Worm (Caenorhabditis elegans) whole organism, mixed stage, embryonic: Measurements from ENCODE around the gene sago-1.

ENCODE experiments used
- M03D4.4 ChIP-seq: sonication (generic microtip); optimal IDR thresholded peaks from 2 replicates; lab custom pipeline; 2017; ENCODE audit warnings: mild to moderate bottlenecking, missing genetic modification characterization, missing compliant biosample characterization
- bed-3 ChIP-seq: fragments of 200-800 bp; sonication (Bioruptor generic); optimal IDR thresholded peaks from 3 replicates; lab custom pipeline; 2018; ENCODE audit warnings: mild to moderate bottlenecking, missing genetic modification characterization, moderate library complexity, missing compliant biosample characterization
- blmp-1 ChIP-seq: fragments of 150-350 bp; optimal IDR thresholded peaks from 2 replicates; lab custom pipeline; 2014; ENCODE audit warnings: missing biosample characterization, missing genetic modification characterization
- ceh-39 ChIP-seq: fragments of 150-350 bp; optimal IDR thresholded peaks from 2 replicates; lab custom pipeline; 2014; ENCODE audit warnings: missing biosample characterization, missing genetic modification characterization
- ceh-43 ChIP-seq: fragments of 200-800 bp; sonication (Bioruptor generic); optimal IDR thresholded peaks from 2 replicates; lab custom pipeline; 2018; ENCODE audit warnings: mild to moderate bottlenecking, missing genetic modification characterization, moderate library complexity, missing compliant biosample characterization
- ceh-83 ChIP-seq: fragments of 200-800 bp; sonication (Bioruptor generic); optimal IDR thresholded peaks from 2 replicates; lab custom pipeline; 2018; ENCODE audit warnings: mild to moderate bottlenecking, missing genetic modification characterization, missing compliant biosample characterization
- ces-1 ChIP-seq: fragments of 150-350 bp; optimal IDR thresholded peaks from 2 replicates; lab custom pipeline; 2014; ENCODE audit warnings: missing biosample characterization, missing genetic modification reagents, missing genetic modification characterization
- cnd-1 ChIP-seq: fragments of 200-800 bp; sonication (Bioruptor generic); optimal IDR thresholded peaks from 2 replicates; lab custom pipeline; 2018; ENCODE audit warnings: mild to moderate bottlenecking, missing genetic modification characterization, missing compliant biosample characterization
- drap-1 ChIP-seq: fragments of 200-800 bp; sonication (Bioruptor generic); optimal IDR thresholded peaks from 3 replicates; lab custom pipeline; 2018; ENCODE audit warnings: mild to moderate bottlenecking, missing genetic modification characterization, missing compliant biosample characterization
- elt-1 ChIP-seq: sonication (generic microtip); optimal IDR thresholded peaks from 2 replicates; lab custom pipeline; 2017; ENCODE audit warnings: missing genetic modification characterization, mild to moderate bottlenecking, missing compliant biosample characterization, antibody characterized with exemption, moderate library complexity, borderline replicate concordance; ENCODE audit not compliant: insufficient read depth
- elt-3 ChIP-seq: fragments of 150-350 bp; optimal IDR thresholded peaks from 2 replicates; lab custom pipeline; 2014; ENCODE audit warnings: missing biosample characterization, missing genetic modification characterization
- flh-1 ChIP-seq: fragments of 200-800 bp; sonication (Bioruptor generic); optimal IDR thresholded peaks from 2 replicates; lab custom pipeline; 2018; ENCODE audit warnings: mild to moderate bottlenecking, missing genetic modification characterization, moderate library complexity, missing compliant biosample characterization
- ham-2 ChIP-seq: fragments of 200-800 bp; sonication (Bioruptor generic); optimal IDR thresholded peaks from 2 replicates; lab custom pipeline; 2018; ENCODE audit warnings: mild to moderate bottlenecking, missing genetic modification characterization, missing compliant biosample characterization
- lin-13 ChIP-seq: fragments of 150-350 bp; optimal IDR thresholded peaks from 2 replicates; lab custom pipeline; 2014; ENCODE audit warnings: missing biosample characterization, missing genetic modification characterization
- lin-32 ChIP-seq: fragments of 200-800 bp; sonication (Bioruptor generic); optimal IDR thresholded peaks from 2 replicates; lab custom pipeline; 2018; ENCODE audit warnings: mild to moderate bottlenecking, missing genetic modification characterization, missing compliant biosample characterization
- mep-1 ChIP-seq: fragments of 150-350 bp; optimal IDR thresholded peaks from 2 replicates; lab custom pipeline; 2017; ENCODE audit warnings: missing biosample characterization, missing genetic modification reagents, missing genetic modification characterization, inconsistent platforms
- nhr-12 ChIP-seq: fragments of 150-350 bp; optimal IDR thresholded peaks from 2 replicates; lab custom pipeline; 2014; ENCODE audit warnings: missing biosample characterization, missing genetic modification characterization
- nhr-2 ChIP-seq: fragments of 150-350 bp; optimal IDR thresholded peaks from 2 replicates; lab custom pipeline; 2014; ENCODE audit warnings: missing biosample characterization, missing genetic modification characterization
- nhr-237 ChIP-seq: fragments of 150-350 bp; optimal IDR thresholded peaks from 2 replicates; lab custom pipeline; 2014; ENCODE audit warnings: missing biosample characterization, missing genetic modification characterization
- nhr-28 ChIP-seq: fragments of 150-350 bp; optimal IDR thresholded peaks from 2 replicates; lab custom pipeline; 2014; ENCODE audit warnings: missing biosample characterization, missing genetic modification characterization
- nhr-76 ChIP-seq: sonication (generic microtip); optimal IDR thresholded peaks from 2 replicates; lab custom pipeline; 2017; ENCODE audit warnings: missing biosample characterization, missing genetic modification characterization
- pha-4 ChIP-seq: fragments of 150-350 bp; optimal IDR thresholded peaks from 2 replicates; lab custom pipeline; 2018; ENCODE audit warnings: missing biosample characterization, missing genetic modification reagents, missing genetic modification characterization
- sptf-1 ChIP-seq: sonication (generic microtip); optimal IDR thresholded peaks from 2 replicates; lab custom pipeline; 2017; ENCODE audit warnings: mild to moderate bottlenecking, missing genetic modification characterization, moderate library complexity, missing compliant biosample characterization
- tbx-8 ChIP-seq: fragments of 200-800 bp; sonication (Bioruptor generic); optimal IDR thresholded peaks from 2 replicates; lab custom pipeline; 2018; ENCODE audit warnings: mild to moderate bottlenecking, missing genetic modification characterization, moderate library complexity, missing compliant biosample characterization
- unc-120 ChIP-seq: sonication (generic microtip); optimal IDR thresholded peaks from 2 replicates; lab custom pipeline; 2017; ENCODE audit warnings: missing genetic modification characterization, missing compliant biosample characterization; ENCODE audit not compliant: poor library complexity, severe bottlenecking
- unc-39 ChIP-seq: fragments of 150-350 bp; optimal IDR thresholded peaks from 2 replicates; lab custom pipeline; 2014; ENCODE audit warnings: missing biosample characterization, missing genetic modification characterization
- unc-62 ChIP-seq: fragments of 150-350 bp; optimal IDR thresholded peaks from 2 replicates; lab custom pipeline; 2014; ENCODE audit warnings: missing biosample characterization, missing genetic modification reagents, missing genetic modification characterization
- zip-8 ChIP-seq: fragments of 150-350 bp; optimal IDR thresholded peaks from 2 replicates; lab custom pipeline; 2014; ENCODE audit warnings: missing biosample characterization, missing genetic modification characterization

sago-1 gene

ce11 chrV:6355412-6355811 lies 51.8 kb downstream of the sago-1 start:
- TF ChIP-seq ceh-43 (GFP tag; lab: Kevin White, UChicago): no peak
- no peak for TF ChIP-seq lin-13 (tag; lab: Kevin White, UChicago)
- TF ChIP-seq bed-3 (GFP tag; lab: Kevin White, UChicago): no peak
- TF ChIP-seq ceh-39 (tag; lab: Kevin White, UChicago): no peak
- TF ChIP-seq cnd-1 (tag; lab: Kevin White, UChicago): no peak
- no peak for TF ChIP-seq zip-8 (tag; lab: Kevin White, UChicago)
- no peak for TF ChIP-seq nhr-12
- no peak for TF ChIP-seq mep-1 (tag; lab: Kevin White, UChicago)
- TF ChIP-seq nhr-2 (tag; lab: Kevin White, UChicago): no peak
- no peak for TF ChIP-seq elt-3 (tag; lab: Kevin White, UChicago)
- TF ChIP-seq lin-32: no peak
- TF ChIP-seq sptf-1: no peak
- no peak for TF ChIP-seq ces-1 (GFP tag; lab: Kevin White, UChicago)
- TF ChIP-seq nhr-76 (tag; lab: Kevin White, UChicago): no peak
- no peak for TF ChIP-seq unc-39 (tag; lab: Kevin White, UChicago)
- TF ChIP-seq pha-4 (tag; lab: Kevin White, UChicago): no peak
- TF ChIP-seq elt-1: no peak
- TF ChIP-seq drap-1 (GFP tag; lab: Kevin White, UChicago): no peak
- no peak for TF ChIP-seq tbx-8 (GFP tag; lab: Kevin White, UChicago)

- no peak for TF ChIP-seq unc-62 (GFP tag; lab: Kevin White, UChicago)
- TF ChIP-seq M03D4.4: no peak
- no peak for TF ChIP-seq ham-2
- TF ChIP-seq ceh-39 (tag; lab: Kevin White, UChicago): no peak
- no peak for TF ChIP-seq zip-8 (tag; lab: Kevin White, UChicago)
- no peak for TF ChIP-seq elt-3 (tag; lab: Kevin White, UChicago)
- TF ChIP-seq cnd-1 (tag; lab: Kevin White, UChicago): no peak
- TF ChIP-seq unc-120 (tag; lab: Kevin White, UChicago): no peak
- TF ChIP-seq lin-13 (tag; lab: Kevin White, UChicago): no peak
Measured at ce11 chrV:6355975-6356441, 52.4 kb downstream of the sago-1 start, which contains the start of gene bcl-11. bcl-11 (plus strand) TSS chrV:6356025.

ce11 chrV:6357236-6357635 lies 53.7 kb downstream of the sago-1 start:
- TF ChIP-seq ceh-43 (GFP tag; lab: Kevin White, UChicago) (no peak), nhr-28 (no peak), flh-1 (GFP tag; lab: Kevin White, UChicago) (no peak), nhr-76 (tag; lab: Kevin White, UChicago) (no peak), unc-120 (tag; lab: Kevin White, UChicago) (no peak), mep-1 (tag; lab: Kevin White, UChicago) (no peak), M03D4.4 (no peak), blmp-1 (tag; lab: Kevin White, UChicago) (no peak), ceh-83 (no peak), lin-13 (tag; lab: Kevin White, UChicago) (no peak), nhr-237 (tag; lab: Kevin White, UChicago) (no peak)
